Worm (Caenorhabditis elegans) whole organism, L2 larva: ENCODE results near the gene nhr-179.

ENCODE experiments used
- F13H6.1 ChIP-seq: sonication (generic microtip); optimal IDR thresholded peaks from 2 replicates; lab custom pipeline; 2016; ENCODE audit warnings: missing genetic modification characterization, missing compliant biosample characterization
- ZK546.5 ChIP-seq: sonication (generic microtip); optimal IDR thresholded peaks from 2 replicates; lab custom pipeline; 2017; ENCODE audit warnings: missing biosample characterization, missing genetic modification characterization
- alr-1 ChIP-seq: fragments of 150-350 bp; optimal IDR thresholded peaks from 2 replicates; lab custom pipeline; 2014; ENCODE audit warnings: missing biosample characterization, missing genetic modification characterization
- aly-2 ChIP-seq: fragments of 150-350 bp; optimal IDR thresholded peaks from 2 replicates; lab custom pipeline; 2014; ENCODE audit warnings: missing biosample characterization, missing genetic modification characterization
- blmp-1 ChIP-seq: sonication (generic microtip); optimal IDR thresholded peaks from 2 replicates; lab custom pipeline; 2017; ENCODE audit warnings: missing genetic modification characterization, mild to moderate bottlenecking, missing compliant biosample characterization, antibody characterized with exemption, moderate library complexity; ENCODE audit not compliant: insufficient read depth
- crh-2 ChIP-seq: sonication (generic microtip); optimal IDR thresholded peaks from 2 replicates; lab custom pipeline; 2017; ENCODE audit warnings: missing biosample characterization, missing genetic modification characterization
- dmd-4 ChIP-seq: sonication (generic microtip); optimal IDR thresholded peaks from 2 replicates; lab custom pipeline; 2017; ENCODE audit warnings: missing biosample characterization, missing genetic modification characterization
- egl-27 ChIP-seq: sonication (generic microtip); optimal IDR thresholded peaks from 3 replicates; lab custom pipeline; 2017; ENCODE audit warnings: missing biosample characterization, missing genetic modification reagents, missing genetic modification characterization
- elt-1 ChIP-seq: fragments of 150-350 bp; optimal IDR thresholded peaks from 2 replicates; lab custom pipeline; 2014; ENCODE audit warnings: missing biosample characterization, missing genetic modification characterization
- elt-3 ChIP-seq: sonication (generic microtip); optimal IDR thresholded peaks from 2 replicates; lab custom pipeline; 2017; ENCODE audit warnings: missing biosample characterization, missing genetic modification characterization
- fos-1 ChIP-seq: fragments of 150-350 bp; optimal IDR thresholded peaks from 2 replicates; lab custom pipeline; 2014; ENCODE audit warnings: missing biosample characterization, missing genetic modification characterization
- gmeb-1 ChIP-seq: fragments of 150-350 bp; optimal IDR thresholded peaks from 2 replicates; lab custom pipeline; 2014; ENCODE audit warnings: missing biosample characterization, missing genetic modification characterization
- lin-11 ChIP-seq: fragments of 150-350 bp; sonication (generic microtip); optimal IDR thresholded peaks from 2 replicates; lab custom pipeline; 2014; ENCODE audit warnings: missing biosample characterization, missing genetic modification characterization, inconsistent platforms, mixed read lengths
- lin-13 ChIP-seq: fragments of 150-350 bp; optimal IDR thresholded peaks from 2 replicates; lab custom pipeline; 2014; ENCODE audit warnings: missing biosample characterization, missing genetic modification reagents, missing genetic modification characterization
- lin-39 ChIP-seq: fragments of 150-350 bp; optimal IDR thresholded peaks from 2 replicates; lab custom pipeline; 2014; ENCODE audit warnings: missing biosample characterization, missing genetic modification reagents, missing genetic modification characterization
- lsy-2 ChIP-seq, 2 experiments: fragments of 150-350 bp in 1 of 2; sonication (generic microtip) in 1 of 2; optimal IDR thresholded peaks; 2 replicates each; lab custom pipeline; 2014 to 2017; ENCODE audit warnings: missing biosample characterization in 2 of 2, missing genetic modification characterization in 2 of 2
- mbf-1 ChIP-seq: sonication (generic microtip); optimal IDR thresholded peaks from 2 replicates; lab custom pipeline; 2017; ENCODE audit warnings: missing biosample characterization, missing genetic modification characterization
- nhr-10 ChIP-seq: sonication (generic microtip); optimal IDR thresholded peaks from 2 replicates; lab custom pipeline; 2017; ENCODE audit warnings: missing biosample characterization, missing genetic modification characterization
- nhr-12 ChIP-seq: fragments of 150-350 bp; optimal IDR thresholded peaks from 2 replicates; lab custom pipeline; 2014; ENCODE audit warnings: missing biosample characterization, missing genetic modification characterization
- nhr-129 ChIP-seq: fragments of 150-350 bp; optimal IDR thresholded peaks from 2 replicates; lab custom pipeline; 2014; ENCODE audit warnings: missing biosample characterization, missing genetic modification characterization
- nhr-21 ChIP-seq: fragments of 150-350 bp; optimal IDR thresholded peaks from 2 replicates; lab custom pipeline; 2014; ENCODE audit warnings: missing biosample characterization, missing genetic modification characterization
- nhr-23 ChIP-seq: fragments of 150-350 bp; optimal IDR thresholded peaks from 2 replicates; lab custom pipeline; 2014; ENCODE audit warnings: missing biosample characterization, missing genetic modification reagents, missing genetic modification characterization
- nhr-237 ChIP-seq: fragments of 150-350 bp; optimal IDR thresholded peaks from 2 replicates; lab custom pipeline; 2014; ENCODE audit warnings: missing biosample characterization, missing genetic modification characterization
- nhr-25 ChIP-seq: fragments of 150-350 bp; sonication (generic microtip); optimal IDR thresholded peaks from 3 replicates; lab custom pipeline; 2014; ENCODE audit warnings: missing biosample characterization, missing genetic modification characterization
- nhr-6 ChIP-seq: fragments of 150-350 bp; optimal IDR thresholded peaks from 2 replicates; lab custom pipeline; 2014; ENCODE audit warnings: missing biosample characterization, missing genetic modification characterization
- nhr-77 ChIP-seq: fragments of 150-350 bp; optimal IDR thresholded peaks from 2 replicates; lab custom pipeline; 2014; ENCODE audit warnings: missing biosample characterization, missing genetic modification characterization
- sem-4 ChIP-seq: fragments of 150-350 bp; optimal IDR thresholded peaks from 2 replicates; lab custom pipeline; 2014; ENCODE audit warnings: missing biosample characterization, missing genetic modification reagents, missing genetic modification characterization
- skn-1 ChIP-seq: sonication (generic microtip); optimal IDR thresholded peaks from 2 replicates; lab custom pipeline; 2017; ENCODE audit warnings: missing biosample characterization, missing genetic modification characterization
- sma-3 ChIP-seq: sonication (generic microtip); optimal IDR thresholded peaks from 2 replicates; lab custom pipeline; 2016; ENCODE audit warnings: missing genetic modification reagents, missing genetic modification characterization, missing compliant biosample characterization
- snpc-4 ChIP-seq: fragments of 150-350 bp; optimal IDR thresholded peaks from 2 replicates; lab custom pipeline; 2014; ENCODE audit warnings: missing biosample characterization, missing genetic modification characterization
- unc-39 ChIP-seq: fragments of 150-350 bp; optimal IDR thresholded peaks from 2 replicates; lab custom pipeline; 2014; ENCODE audit warnings: missing biosample characterization, missing genetic modification characterization
- zag-1 ChIP-seq: fragments of 150-350 bp; optimal IDR thresholded peaks from 2 replicates; lab custom pipeline; 2014; ENCODE audit warnings: missing biosample characterization, missing genetic modification characterization
- ztf-1 ChIP-seq: fragments of 200-800 bp; sonication (Bioruptor generic); conservative IDR thresholded peaks from 2 replicates; pipeline ENCODE4 v1.3.6; 2022; ENCODE audit warnings: missing genetic modification characterization, missing compliant biosample characterization
- ztf-4 ChIP-seq: fragments of 150-350 bp; optimal IDR thresholded peaks from 2 replicates; lab custom pipeline; 2014; ENCODE audit warnings: missing biosample characterization, missing genetic modification characterization

nhr-179 gene

DNA sequence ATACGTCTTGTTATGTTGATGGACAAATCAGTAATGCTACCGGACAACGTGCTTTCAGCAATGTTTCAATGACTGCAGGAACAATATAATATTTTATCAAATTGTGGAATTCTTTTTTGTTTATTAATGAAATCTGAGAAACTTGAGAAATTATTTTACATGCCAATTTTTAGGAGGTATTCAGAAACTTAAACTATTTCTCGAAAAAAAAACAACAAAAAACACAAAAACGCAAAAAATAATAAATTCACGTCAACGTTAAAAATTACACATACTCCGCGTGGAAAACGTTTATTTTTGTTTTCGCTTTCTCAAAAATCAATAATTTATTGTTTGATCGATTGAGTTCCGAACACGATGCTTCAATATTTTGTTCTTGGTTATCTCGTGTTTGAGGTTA, 23.5 kb upstream of the nhr-179 start, which contains the start of gene Y46H3D.1:
Y46H3D.1 (plus strand) TSS at position 301 of the 400 bp plus-strand sequence.
- TF ChIP-seq alr-1 (tag; lab: Kevin White, UChicago) (no peak), nhr-77 (tag; lab: Kevin White, UChicago) (no peak), nhr-237 (no peak), nhr-21 (tag; lab: Kevin White, UChicago) (no peak), ztf-4 (no peak), ZK546.5 (tag; lab: Kevin White, UChicago) (no peak), aly-2 (tag; lab: Kevin White, UChicago) (no peak), fos-1 (no peak), ztf-1 (no peak), sma-3 (no peak), egl-27 (no peak), gmeb-1 (tag; lab: Kevin White, UChicago) (no peak)

DNA sequence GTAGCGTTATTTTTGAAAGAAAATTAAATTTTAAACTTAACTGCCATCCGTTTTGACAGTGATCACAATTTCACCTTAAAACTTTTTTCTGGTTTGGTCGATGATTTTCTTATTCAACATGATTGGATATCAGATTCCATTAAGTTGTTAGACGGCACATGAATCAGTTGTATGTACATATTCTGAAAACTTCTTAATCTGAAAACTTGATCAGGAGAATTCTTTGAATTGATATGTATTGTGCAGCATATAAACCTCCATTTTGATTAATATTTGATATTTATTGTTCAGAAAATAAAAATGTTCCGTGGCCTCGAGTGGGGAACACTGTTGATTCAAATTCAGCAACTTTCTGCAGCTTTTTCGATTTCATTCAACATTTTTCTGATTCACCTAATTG, 21.3 kb upstream of the nhr-179 start, which contains the start of gene str-221:
str-221 (plus strand) TSS at position 301 of the 400 bp plus-strand sequence.
- TF ChIP-seq blmp-1 (tag; lab: Kevin White, UChicago) (no peak), lin-11 (tag; lab: Kevin White, UChicago) (no peak), ztf-4 (no peak), nhr-129 (tag; lab: Kevin White, UChicago) (no peak), crh-2 (no peak), ztf-1 (no peak), elt-1 (no peak)

ce11 chrV:1635859-1636258, 17.2 kb upstream of the nhr-179 start, which contains the start of gene str-222:
str-222 (plus strand) TSS chrV:1636159.
- TF ChIP-seq nhr-23 (tag; lab: Kevin White, UChicago) (no peak), dmd-4 (no peak), mbf-1 (no peak), lsy-2 (tag; optimal IDR thresholded peaks at IDR 0.05; lab: Kevin White, UChicago) (no peak), nhr-25 (tag; lab: Kevin White, UChicago) (no peak), sem-4 (tag; lab: Kevin White, UChicago) (no peak), egl-27 (no peak)
- TF ChIP-seq, all 48 proteins: peak for 0

DNA sequence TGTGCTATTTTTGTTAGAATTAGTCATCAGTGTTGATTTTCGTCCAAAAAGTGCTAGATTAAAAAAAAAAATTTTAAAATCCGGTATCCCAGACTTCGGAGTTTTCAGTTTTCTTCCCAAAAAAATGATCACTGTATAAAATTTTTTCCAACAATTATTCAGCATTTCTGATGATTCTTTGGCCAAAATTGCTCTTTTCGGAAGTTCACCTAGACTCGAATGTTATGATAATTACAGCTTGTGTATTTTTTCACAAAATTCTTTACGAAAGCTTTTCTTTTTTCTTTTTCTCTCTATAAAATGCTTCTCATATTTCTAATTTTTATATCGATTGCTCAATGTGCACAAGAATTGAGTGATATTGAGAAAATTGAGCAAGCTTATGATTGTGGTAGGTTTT, 13.1 kb upstream of the nhr-179 start, which contains the start of gene irld-17:
irld-17 (plus strand) TSS at position 301 of the 400 bp plus-strand sequence.
- TF ChIP-seq crh-2 (no peak), nhr-237 (no peak), mbf-1 (no peak), nhr-12 (tag; lab: Kevin White, UChicago) (no peak), nhr-77 (tag; lab: Kevin White, UChicago) (no peak), blmp-1 (tag; lab: Kevin White, UChicago) (no peak), lin-13 (GFP tag; lab: Kevin White, UChicago) (no peak), lin-39 (tag; lab: Kevin White, UChicago) (no peak), skn-1 (tag; lab: Kevin White, UChicago) (no peak)

DNA sequence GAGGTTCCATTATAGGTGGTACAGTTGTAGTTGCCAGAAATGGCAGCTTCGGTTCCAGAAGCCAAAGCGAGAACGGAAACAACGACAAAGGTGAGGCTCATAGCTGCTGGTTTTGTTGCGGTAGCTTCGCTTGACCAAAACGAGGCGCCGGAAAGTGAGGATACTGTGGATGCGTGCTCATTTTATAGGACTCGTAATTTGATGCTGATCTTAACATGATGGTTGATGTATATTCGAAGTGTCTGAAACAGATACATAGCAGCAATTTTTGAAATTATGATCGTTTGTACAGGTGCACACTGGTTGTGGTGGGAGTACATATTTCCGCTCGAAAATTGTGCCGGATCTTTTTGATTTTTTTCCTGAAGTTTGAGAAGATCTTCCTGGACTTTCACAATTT, 12.5 kb upstream of the nhr-179 start, which contains the start of gene Y46H3D.8:
Y46H3D.8 (minus strand) TSS at position 101 of the 400 bp plus-strand sequence.
- no peak for TF ChIP-seq lin-13 (GFP tag; lab: Kevin White, UChicago)
- TF ChIP-seq nhr-129 (tag; lab: Kevin White, UChicago) = no peak
- no peak for TF ChIP-seq F13H6.1
- TF ChIP-seq nhr-6 (tag; lab: Kevin White, UChicago) = no peak
- no peak for TF ChIP-seq elt-3
- TF ChIP-seq snpc-4 (tag; lab: Kevin White, UChicago) = no peak
- no peak for TF ChIP-seq nhr-10 (tag; lab: Kevin White, UChicago)
- no peak for TF ChIP-seq mbf-1
- no peak for TF ChIP-seq ZK546.5 (tag; lab: Kevin White, UChicago)
- no peak for TF ChIP-seq zag-1 (tag; lab: Kevin White, UChicago)
- no peak for TF ChIP-seq unc-39 (tag; lab: Kevin White, UChicago)
- TF ChIP-seq crh-2 = no peak
- TF ChIP-seq, all 48 proteins: peak for 0

DNA sequence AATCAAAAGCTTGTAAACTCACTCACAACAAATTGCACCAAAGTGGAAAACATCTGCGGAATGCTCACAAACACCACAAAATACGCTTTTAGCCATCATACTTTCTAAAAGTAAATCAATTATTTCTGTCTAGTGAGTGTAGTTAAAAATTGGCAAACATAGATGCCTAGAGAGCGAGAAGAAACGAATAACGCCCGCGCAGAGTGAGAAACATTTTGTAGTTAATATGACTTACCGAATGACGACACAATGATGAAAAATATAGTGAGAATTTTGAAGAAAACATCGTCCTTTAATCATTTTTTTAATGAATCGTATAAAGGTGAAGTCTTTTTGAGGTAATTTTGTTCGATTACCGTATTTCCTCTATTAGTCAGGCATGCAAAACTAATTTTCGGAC, 10.7 kb upstream of the nhr-179 start, which contains the start of gene nhr-238:
nhr-238 (minus strand) TSS at position 104 of the 400 bp plus-strand sequence.
- TF ChIP-seq nhr-6 (tag; lab: Kevin White, UChicago) (no peak), nhr-77 (tag; lab: Kevin White, UChicago) (peak; percentile 84), nhr-129 (tag; lab: Kevin White, UChicago) (peak; percentile 93)
